Worm (Caenorhabditis elegans) whole organism, L4/young adult: ENCODE measurements around the gene air-1.

Experiments
- W03F9.2 ChIP-seq: fragments of 150-350 bp; optimal IDR thresholded peaks from 2 replicates; lab custom pipeline; 2014; ENCODE audit warnings: missing biosample characterization, missing genetic modification characterization
- dao-5 ChIP-seq: sonication (generic microtip); optimal IDR thresholded peaks from 2 replicates; lab custom pipeline; 2016; ENCODE audit warnings: missing genotype, missing genetic modification characterization, moderate library complexity, missing compliant biosample characterization
- him-1 ChIP-seq: sonication (generic microtip); optimal IDR thresholded peaks from 2 replicates; lab custom pipeline; 2016; ENCODE audit warnings: missing genotype, missing genetic modification reagents, missing genetic modification characterization, missing compliant biosample characterization

Gene air-1

DNA sequence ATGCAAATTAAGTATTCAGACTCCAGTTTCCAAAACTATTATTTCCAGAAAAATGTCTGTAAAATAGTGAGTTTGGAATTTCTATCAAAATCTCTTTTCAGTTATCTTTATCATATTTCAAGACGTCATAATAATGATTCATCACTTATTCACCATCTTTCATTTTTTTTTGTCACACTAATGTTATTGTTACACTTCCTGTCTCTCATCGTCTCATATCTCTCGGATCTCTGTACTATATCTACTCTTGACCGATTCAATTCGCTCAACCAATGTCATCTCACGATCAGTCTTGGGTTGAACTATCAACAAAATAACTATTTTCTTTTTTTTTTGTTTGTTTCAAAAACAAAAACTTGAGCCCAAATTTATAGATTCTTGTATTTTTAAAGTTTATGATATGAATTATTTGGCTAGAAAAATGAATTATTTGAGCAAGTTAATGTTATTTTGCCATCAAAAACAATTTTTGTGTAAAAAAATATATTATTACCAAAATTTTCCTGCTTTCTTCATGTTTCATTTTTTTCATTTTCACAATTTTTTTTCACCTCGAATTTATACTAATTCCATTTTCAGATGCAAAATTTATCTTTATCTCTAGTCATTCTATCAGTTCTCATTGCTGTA is 19.9 kb upstream of the air-1 start, which contains the start of gene cri-2:
cri-2 (plus strand) TSS at position 580 of the 630 bp plus-strand sequence.
- TF ChIP-seq him-1, result no peak
- no peak for TF ChIP-seq W03F9.2 (tag; lab: Kevin White, UChicago)
- no peak for TF ChIP-seq dao-5 (tag; lab: Kevin White, UChicago)

- no peak for TF ChIP-seq W03F9.2 (tag; lab: Kevin White, UChicago)
- TF ChIP-seq him-1, result no peak
- no peak for TF ChIP-seq dao-5 (tag; lab: Kevin White, UChicago)
Measured at ce11 chrV:8203085-8203643, 18.1 kb upstream of the air-1 start, which contains the start of gene cest-17. Gene cest-17 (plus strand): TSS chrV:8203332.

DNA sequence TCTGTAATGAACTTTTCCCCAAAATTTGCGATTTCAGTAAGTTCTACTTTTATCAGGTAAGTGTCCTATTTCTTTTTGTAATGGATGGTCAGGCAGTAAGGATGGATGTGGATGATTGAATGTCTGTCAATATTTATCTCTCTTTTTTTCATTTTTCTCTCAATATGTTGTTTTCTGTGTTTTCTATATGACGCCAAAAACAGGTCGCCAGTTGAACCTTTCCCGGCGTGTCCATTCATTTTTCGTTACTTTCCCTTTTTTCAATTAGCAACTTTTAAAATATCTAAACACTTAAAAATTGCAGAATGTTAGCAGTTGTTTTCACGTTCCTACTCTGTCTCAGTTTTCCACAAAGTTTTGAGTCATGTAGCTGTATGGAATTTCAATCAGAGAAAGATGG is 14.4 kb upstream of the air-1 start, which contains the start of gene timp-1:
timp-1 (plus strand) TSS at position 305 of the 400 bp plus-strand sequence.
- TF ChIP-seq W03F9.2 (tag; lab: Kevin White, UChicago) (no peak), him-1 (no peak), dao-5 (tag; lab: Kevin White, UChicago) (no peak)

DNA sequence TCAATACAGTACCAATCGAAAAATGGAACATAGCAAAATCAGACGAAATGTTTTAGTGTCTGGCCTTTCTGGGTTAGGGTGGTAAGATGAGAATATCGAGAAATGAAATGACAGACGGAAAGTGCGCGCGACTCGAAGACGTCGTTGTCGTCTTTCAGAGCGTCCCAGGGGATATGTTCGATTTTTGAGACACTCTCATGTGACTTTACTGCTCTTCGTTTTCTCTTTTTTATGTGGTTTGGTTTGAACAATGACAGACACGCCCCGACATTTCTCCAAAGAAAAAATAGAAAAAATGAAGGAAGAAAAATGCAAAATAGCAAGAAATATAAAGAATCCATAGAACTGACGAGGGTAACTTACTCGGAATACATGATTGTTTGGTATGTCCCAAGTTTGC is 10.8 kb upstream of the air-1 start:
- no peak for TF ChIP-seq him-1
- no peak for TF ChIP-seq dao-5 (tag; lab: Kevin White, UChicago)
- TF ChIP-seq W03F9.2 (tag; lab: Kevin White, UChicago), result no peak

- TF ChIP-seq dao-5 (tag; lab: Kevin White, UChicago) (no peak), him-1 (no peak), W03F9.2 (tag; lab: Kevin White, UChicago) (no peak)
Measured at ce11 chrV:8211993-8212392, 9.3 kb upstream of the air-1 start.

DNA sequence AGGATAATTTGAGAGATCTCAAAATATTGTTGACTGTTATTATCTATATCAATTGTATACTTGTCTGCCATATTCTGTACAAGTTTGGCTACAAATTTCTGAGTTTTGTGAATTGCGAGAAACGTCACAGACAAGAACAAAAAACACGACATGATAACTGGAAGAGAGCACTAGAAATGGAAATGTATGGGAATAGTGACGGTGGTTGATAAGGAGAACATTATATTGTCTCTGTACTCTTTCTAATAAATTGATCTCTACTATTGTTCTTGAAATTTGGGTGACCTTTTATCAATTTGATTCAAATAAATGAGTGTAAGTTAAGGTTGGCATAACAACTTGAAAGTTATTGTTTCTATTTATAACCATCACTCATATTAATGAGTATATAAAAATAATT is 8.5 kb upstream of the air-1 start:
- TF ChIP-seq W03F9.2 (tag; lab: Kevin White, UChicago), result no peak
- TF ChIP-seq him-1, result no peak
- no peak for TF ChIP-seq dao-5 (tag; lab: Kevin White, UChicago)

- TF ChIP-seq him-1 (no peak), dao-5 (tag; lab: Kevin White, UChicago) (no peak), W03F9.2 (tag; lab: Kevin White, UChicago) (no peak)
Measured at ce11 chrV:8213868-8214267, 7.4 kb upstream of the air-1 start, which contains the start of gene K07C11.7. Gene K07C11.7 (minus strand): TSS chrV:8213968.

DNA sequence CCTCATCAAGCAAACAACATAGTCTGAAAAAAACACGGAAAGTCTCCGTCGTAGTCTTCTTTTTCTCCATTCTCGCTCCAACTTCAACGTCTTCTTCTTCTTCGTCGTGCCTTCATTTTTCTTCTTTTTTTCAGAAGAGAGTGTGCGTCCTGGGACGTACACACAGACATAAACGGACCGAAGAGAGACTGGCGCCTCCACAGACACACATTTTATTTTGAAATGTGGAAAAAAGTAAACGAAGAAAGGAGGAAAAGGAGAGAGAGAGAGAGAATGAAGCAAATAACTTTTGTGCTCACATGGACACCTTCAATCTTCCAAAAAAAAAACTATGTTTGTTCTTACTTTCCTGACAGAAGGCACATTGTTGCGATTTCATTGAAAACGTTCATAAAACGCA is 6.1 kb upstream of the air-1 start:
- no peak for TF ChIP-seq W03F9.2 (tag; lab: Kevin White, UChicago)
- no peak for TF ChIP-seq dao-5 (tag; lab: Kevin White, UChicago)
- TF ChIP-seq him-1, result no peak

DNA sequence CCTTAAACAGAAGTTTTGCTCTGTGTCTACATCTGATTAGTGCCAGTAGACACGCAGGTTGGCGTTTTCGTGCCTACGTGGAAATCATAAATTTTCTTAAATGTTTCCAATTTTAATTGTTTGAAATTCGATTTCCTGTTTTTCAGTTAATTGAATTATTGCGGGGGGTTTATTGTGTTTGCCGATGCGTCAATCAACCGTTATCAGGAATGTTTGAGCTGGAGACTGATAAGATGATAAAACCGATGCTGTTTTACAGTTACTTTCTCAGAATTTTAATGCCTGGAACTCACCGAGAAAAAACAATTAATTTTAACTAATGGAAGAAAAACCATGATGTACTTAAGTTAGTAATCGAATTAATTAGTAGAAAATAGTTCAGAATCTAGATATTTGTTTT is 4.2 kb upstream of the air-1 start:
- no peak for TF ChIP-seq him-1
- TF ChIP-seq dao-5 (tag; lab: Kevin White, UChicago), result no peak
- TF ChIP-seq W03F9.2 (tag; lab: Kevin White, UChicago), result no peak

DNA sequence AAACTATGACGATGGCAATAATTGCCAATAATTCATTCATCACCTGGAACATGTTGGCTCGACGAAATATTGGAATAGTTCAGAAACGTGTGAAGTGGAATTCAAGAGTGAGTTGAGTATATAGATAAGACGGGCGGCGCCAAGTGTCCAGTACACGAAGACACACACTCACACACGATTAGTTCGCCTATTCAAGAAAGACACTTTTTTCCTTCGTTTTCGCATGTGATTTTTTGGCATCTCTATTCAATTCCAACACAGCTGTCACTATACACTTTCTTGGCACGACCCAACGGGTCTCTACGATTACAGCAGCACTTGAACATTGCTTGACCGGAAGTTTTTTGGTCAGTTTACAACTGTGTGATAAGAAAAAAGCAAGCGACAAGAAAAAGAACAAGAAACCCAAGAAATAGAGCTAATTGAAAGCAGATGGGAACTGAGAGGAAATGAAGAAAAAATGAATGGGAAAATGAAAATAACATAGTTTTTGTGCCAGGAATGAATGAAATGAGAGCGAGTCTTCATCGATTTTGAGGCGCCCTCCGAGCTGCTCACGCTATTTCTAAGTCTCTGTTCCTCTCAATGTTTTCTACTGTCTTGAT is 3.5 kb upstream of the air-1 start, which contains the start of gene K07C11.8:
K07C11.8 (minus strand) TSS at position 224 of the 605 bp plus-strand sequence.
- no peak for TF ChIP-seq dao-5 (tag; lab: Kevin White, UChicago)
- TF ChIP-seq W03F9.2 (tag; lab: Kevin White, UChicago), result no peak
- no peak for TF ChIP-seq him-1

DNA sequence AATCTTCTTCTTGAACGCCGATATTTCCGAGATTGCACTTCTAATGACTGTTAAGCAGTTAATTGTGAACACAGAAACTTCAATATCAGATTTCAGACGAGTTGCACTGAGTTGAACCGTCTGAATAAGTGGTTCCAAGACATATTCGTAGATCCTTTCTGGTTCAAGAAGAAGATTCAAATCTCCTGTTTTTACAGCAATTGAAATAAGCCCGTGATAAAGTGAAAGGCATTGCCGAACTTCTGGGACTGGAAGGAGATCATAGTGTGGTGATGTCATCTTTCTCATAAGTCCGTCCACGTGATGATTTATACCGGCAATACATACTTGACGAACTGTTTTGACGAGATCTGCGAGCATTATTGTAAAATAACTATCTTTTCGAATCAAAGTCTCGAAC is 1.7 kb upstream of the air-1 start:
- TF ChIP-seq him-1, result no peak
- TF ChIP-seq W03F9.2 (tag; lab: Kevin White, UChicago), result no peak
- no peak for TF ChIP-seq dao-5 (tag; lab: Kevin White, UChicago)

- TF ChIP-seq him-1 (no peak), dao-5 (tag; lab: Kevin White, UChicago) (no peak), W03F9.2 (tag; lab: Kevin White, UChicago) (no peak)
Measured at ce11 chrV:8223417-8223816, 2.1 kb downstream of the air-1 start.

DNA sequence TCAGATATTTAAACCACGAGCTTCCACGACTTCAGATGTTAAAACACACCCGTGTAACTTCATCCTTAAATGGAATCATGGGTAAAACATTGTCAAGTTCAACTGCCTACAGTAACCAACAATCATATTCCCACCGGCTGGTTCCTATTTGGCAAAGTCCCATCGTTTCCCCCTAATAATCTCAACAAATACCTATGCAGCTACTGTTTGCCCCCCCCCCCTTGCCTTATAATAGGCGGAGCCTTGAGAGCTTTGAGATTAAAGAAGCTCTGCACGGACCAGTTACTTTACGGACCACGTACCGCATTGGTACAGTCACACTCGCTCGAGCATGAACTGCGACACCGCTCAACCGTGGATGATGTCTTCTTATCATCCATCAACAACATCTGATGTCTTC is 3.3 kb downstream of the air-1 start, which contains the start of gene pax-1:
pax-1 (plus strand) TSS at position 301 of the 400 bp plus-strand sequence.
- TF ChIP-seq dao-5 (tag; lab: Kevin White, UChicago) (no peak), him-1 (no peak), W03F9.2 (tag; lab: Kevin White, UChicago) (no peak)

ce11 chrV:8226812-8227211 is 5.5 kb downstream of the air-1 start, which contains the start of gene K07C11.10:
Gene K07C11.10 (minus strand): TSS chrV:8226912.
- TF ChIP-seq W03F9.2 (tag; lab: Kevin White, UChicago), result no peak
- no peak for TF ChIP-seq him-1
- no peak for TF ChIP-seq dao-5 (tag; lab: Kevin White, UChicago)
